Worm (Caenorhabditis elegans) whole organism, L2 larva: ENCODE measurements around the gene lgc-9.
"Not testable (repeated sequence)": the region's sequence is repeated elsewhere in the genome, so short reads cannot be mapped to it uniquely, and the experiment has no call there.

Experiments used
- C34F6.9 ChIP-seq: fragments of 150-350 bp; optimal IDR thresholded peaks from 2 replicates; lab custom pipeline; 2014; ENCODE audit warnings: missing biosample characterization, missing genetic modification characterization
- F13H6.1 ChIP-seq: sonication (generic microtip); optimal IDR thresholded peaks from 2 replicates; lab custom pipeline; 2016; ENCODE audit warnings: missing genetic modification characterization, missing compliant biosample characterization
- Y55F3AM.14 ChIP-seq: fragments of 200-800 bp; sonication (Bioruptor generic); optimal IDR thresholded peaks from 2 replicates; lab custom pipeline; 2018; ENCODE audit warnings: mild to moderate bottlenecking, missing genetic modification characterization, missing compliant biosample characterization
- ZK546.5 ChIP-seq: sonication (generic microtip); optimal IDR thresholded peaks from 2 replicates; lab custom pipeline; 2017; ENCODE audit warnings: missing biosample characterization, missing genetic modification characterization
- alr-1 ChIP-seq: fragments of 150-350 bp; optimal IDR thresholded peaks from 2 replicates; lab custom pipeline; 2014; ENCODE audit warnings: missing biosample characterization, missing genetic modification characterization
- aly-2 ChIP-seq: fragments of 150-350 bp; optimal IDR thresholded peaks from 2 replicates; lab custom pipeline; 2014; ENCODE audit warnings: missing biosample characterization, missing genetic modification characterization
- ama-1 ChIP-seq: fragments of 150-350 bp; optimal IDR thresholded peaks from 2 replicates; lab custom pipeline; 2018; ENCODE audit warnings: inconsistent platforms
- blmp-1 ChIP-seq: sonication (generic microtip); optimal IDR thresholded peaks from 2 replicates; lab custom pipeline; 2017; ENCODE audit warnings: missing genetic modification characterization, mild to moderate bottlenecking, missing compliant biosample characterization, antibody characterized with exemption, moderate library complexity; ENCODE audit not compliant: insufficient read depth
- ceh-16 ChIP-seq: fragments of 150-350 bp; optimal IDR thresholded peaks from 2 replicates; lab custom pipeline; 2014; ENCODE audit warnings: missing biosample characterization, missing genetic modification characterization
- ceh-82 ChIP-seq: fragments of 150-350 bp; optimal IDR thresholded peaks from 2 replicates; lab custom pipeline; 2014; ENCODE audit warnings: missing biosample characterization, missing genetic modification characterization
- crh-2 ChIP-seq: sonication (generic microtip); optimal IDR thresholded peaks from 2 replicates; lab custom pipeline; 2017; ENCODE audit warnings: missing biosample characterization, missing genetic modification characterization
- dmd-4 ChIP-seq: sonication (generic microtip); optimal IDR thresholded peaks from 2 replicates; lab custom pipeline; 2017; ENCODE audit warnings: missing biosample characterization, missing genetic modification characterization
- egl-27 ChIP-seq: sonication (generic microtip); optimal IDR thresholded peaks from 3 replicates; lab custom pipeline; 2017; ENCODE audit warnings: missing biosample characterization, missing genetic modification reagents, missing genetic modification characterization
- elt-1 ChIP-seq: fragments of 150-350 bp; optimal IDR thresholded peaks from 2 replicates; lab custom pipeline; 2014; ENCODE audit warnings: missing biosample characterization, missing genetic modification characterization
- elt-3 ChIP-seq: sonication (generic microtip); optimal IDR thresholded peaks from 2 replicates; lab custom pipeline; 2017; ENCODE audit warnings: missing biosample characterization, missing genetic modification characterization
- fos-1 ChIP-seq: fragments of 150-350 bp; optimal IDR thresholded peaks from 2 replicates; lab custom pipeline; 2014; ENCODE audit warnings: missing biosample characterization, missing genetic modification characterization
- gmeb-1 ChIP-seq: fragments of 150-350 bp; optimal IDR thresholded peaks from 2 replicates; lab custom pipeline; 2014; ENCODE audit warnings: missing biosample characterization, missing genetic modification characterization
- lin-11 ChIP-seq: fragments of 150-350 bp; sonication (generic microtip); optimal IDR thresholded peaks from 2 replicates; lab custom pipeline; 2014; ENCODE audit warnings: missing biosample characterization, missing genetic modification characterization, inconsistent platforms, mixed read lengths
- lin-13 ChIP-seq: fragments of 150-350 bp; optimal IDR thresholded peaks from 2 replicates; lab custom pipeline; 2014; ENCODE audit warnings: missing biosample characterization, missing genetic modification reagents, missing genetic modification characterization
- lin-39 ChIP-seq: fragments of 150-350 bp; optimal IDR thresholded peaks from 2 replicates; lab custom pipeline; 2014; ENCODE audit warnings: missing biosample characterization, missing genetic modification reagents, missing genetic modification characterization
- lsy-2 ChIP-seq, 2 experiments: fragments of 150-350 bp in 1 of 2; sonication (generic microtip) in 1 of 2; optimal IDR thresholded peaks; 2 replicates each; lab custom pipeline; 2014 to 2017; ENCODE audit warnings: missing biosample characterization in 2 of 2, missing genetic modification characterization in 2 of 2
- mab-5 ChIP-seq: fragments of 150-350 bp; optimal IDR thresholded peaks from 2 replicates; lab custom pipeline; 2014; ENCODE audit warnings: missing biosample characterization, missing genetic modification characterization
- mbf-1 ChIP-seq: sonication (generic microtip); optimal IDR thresholded peaks from 2 replicates; lab custom pipeline; 2017; ENCODE audit warnings: missing biosample characterization, missing genetic modification characterization
- nhr-10 ChIP-seq: sonication (generic microtip); optimal IDR thresholded peaks from 2 replicates; lab custom pipeline; 2017; ENCODE audit warnings: missing biosample characterization, missing genetic modification characterization
- nhr-11 ChIP-seq: fragments of 150-350 bp; optimal IDR thresholded peaks from 2 replicates; lab custom pipeline; 2014; ENCODE audit warnings: missing biosample characterization, missing genetic modification characterization
- nhr-12 ChIP-seq: fragments of 150-350 bp; optimal IDR thresholded peaks from 2 replicates; lab custom pipeline; 2014; ENCODE audit warnings: missing biosample characterization, missing genetic modification characterization
- nhr-21 ChIP-seq: fragments of 150-350 bp; optimal IDR thresholded peaks from 2 replicates; lab custom pipeline; 2014; ENCODE audit warnings: missing biosample characterization, missing genetic modification characterization
- nhr-237 ChIP-seq: fragments of 150-350 bp; optimal IDR thresholded peaks from 2 replicates; lab custom pipeline; 2014; ENCODE audit warnings: missing biosample characterization, missing genetic modification characterization
- nhr-25 ChIP-seq: fragments of 150-350 bp; sonication (generic microtip); optimal IDR thresholded peaks from 3 replicates; lab custom pipeline; 2014; ENCODE audit warnings: missing biosample characterization, missing genetic modification characterization
- nhr-6 ChIP-seq: fragments of 150-350 bp; optimal IDR thresholded peaks from 2 replicates; lab custom pipeline; 2014; ENCODE audit warnings: missing biosample characterization, missing genetic modification characterization
- nhr-77 ChIP-seq: fragments of 150-350 bp; optimal IDR thresholded peaks from 2 replicates; lab custom pipeline; 2014; ENCODE audit warnings: missing biosample characterization, missing genetic modification characterization
- peb-1 ChIP-seq: fragments of 150-350 bp; optimal IDR thresholded peaks from 2 replicates; lab custom pipeline; 2014; ENCODE audit warnings: missing biosample characterization, missing genetic modification characterization
- sem-4 ChIP-seq: fragments of 150-350 bp; optimal IDR thresholded peaks from 2 replicates; lab custom pipeline; 2014; ENCODE audit warnings: missing biosample characterization, missing genetic modification reagents, missing genetic modification characterization
- sma-3 ChIP-seq: sonication (generic microtip); optimal IDR thresholded peaks from 2 replicates; lab custom pipeline; 2016; ENCODE audit warnings: missing genetic modification reagents, missing genetic modification characterization, missing compliant biosample characterization
- sma-9 ChIP-seq, 2 experiments: fragments of 150-350 bp in 1 of 2; sonication (generic microtip) in 1 of 2; optimal IDR thresholded peaks; 2 replicates each; lab custom pipeline; 2014 to 2016; ENCODE audit warnings: missing genetic modification characterization in 2 of 2, mild to moderate bottlenecking in 1 of 2, missing biosample characterization in 1 of 2, missing compliant biosample characterization in 1 of 2, missing genetic modification reagents in 1 of 2, moderate library complexity in 1 of 2
- unc-39 ChIP-seq: fragments of 150-350 bp; optimal IDR thresholded peaks from 2 replicates; lab custom pipeline; 2014; ENCODE audit warnings: missing biosample characterization, missing genetic modification characterization
- unc-55 ChIP-seq: fragments of 150-350 bp; sonication (generic microtip); optimal IDR thresholded peaks from 3 replicates; lab custom pipeline; 2014; ENCODE audit warnings: missing biosample characterization, missing genetic modification reagents, missing genetic modification characterization
- unc-62 ChIP-seq: fragments of 150-350 bp; optimal IDR thresholded peaks from 2 replicates; lab custom pipeline; 2014; ENCODE audit warnings: missing biosample characterization, missing genetic modification reagents, missing genetic modification characterization
- zag-1 ChIP-seq: fragments of 150-350 bp; optimal IDR thresholded peaks from 2 replicates; lab custom pipeline; 2014; ENCODE audit warnings: missing biosample characterization, missing genetic modification characterization
- ztf-1 ChIP-seq: fragments of 200-800 bp; sonication (Bioruptor generic); conservative IDR thresholded peaks from 2 replicates; pipeline ENCODE4 v1.3.6; 2022; ENCODE audit warnings: missing genetic modification characterization, missing compliant biosample characterization
- ztf-11 ChIP-seq: sonication (generic microtip); optimal IDR thresholded peaks from 2 replicates; lab custom pipeline; 2017; ENCODE audit warnings: missing biosample characterization, missing genetic modification characterization
- ztf-4 ChIP-seq: fragments of 150-350 bp; optimal IDR thresholded peaks from 2 replicates; lab custom pipeline; 2014; ENCODE audit warnings: missing biosample characterization, missing genetic modification characterization

The lgc-9 gene

DNA sequence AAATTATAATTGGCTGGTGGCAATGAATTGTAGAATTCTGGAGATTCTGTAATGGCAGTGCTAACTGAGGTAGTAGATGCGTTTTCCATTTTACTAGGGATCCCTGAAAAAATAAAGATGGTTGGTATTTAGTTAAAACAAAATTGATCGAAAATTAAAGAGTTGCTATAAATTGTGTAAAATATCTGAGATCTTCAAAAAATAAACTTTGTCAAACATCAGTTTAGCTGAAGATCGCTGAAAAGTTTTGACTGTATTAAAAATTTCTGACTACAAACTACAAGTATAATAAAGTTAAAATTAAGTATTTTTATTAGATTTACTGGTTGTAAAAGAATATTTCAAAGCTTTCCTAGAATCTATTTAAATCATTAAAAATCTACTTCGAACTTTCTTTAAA lies 25.5 kb upstream of the lgc-9 start, which contains the start of gene B0546.5:
Gene B0546.5, minus strand, starts transcription at position 101 of the 400 bp plus-strand sequence.
- TF ChIP-seq nhr-25, fos-1, dmd-4 (tag; lab: Kevin White, UChicago): not testable (repeated sequence)

DNA sequence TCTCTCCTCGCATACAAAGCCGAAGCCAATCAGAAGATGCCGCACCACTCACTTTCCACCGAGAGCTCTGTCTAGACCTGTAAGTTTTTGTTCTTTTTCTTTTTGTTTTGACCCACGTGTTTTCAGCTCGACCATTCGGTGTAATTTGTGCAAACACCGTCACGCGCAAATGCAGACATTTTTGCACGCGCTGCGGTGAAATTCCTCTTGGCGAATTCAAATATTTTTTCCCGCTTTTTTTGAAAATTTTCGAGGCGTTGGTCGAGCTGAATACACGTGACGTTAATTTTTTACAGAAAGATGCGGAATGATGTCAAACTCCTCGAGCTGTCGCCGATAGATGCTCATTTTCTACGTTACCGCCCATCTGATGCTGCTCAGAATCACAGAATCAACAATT lies 21.4 kb upstream of the lgc-9 start, which contains the start of gene C04C3.4:
Gene C04C3.4, plus strand, starts transcription at position 301 of the 400 bp plus-strand sequence.
- not testable (repeated sequence) for TF ChIP-seq nhr-11 (tag; lab: Kevin White, UChicago); ama-1 (lab: Kevin White, UChicago); nhr-6

DNA sequence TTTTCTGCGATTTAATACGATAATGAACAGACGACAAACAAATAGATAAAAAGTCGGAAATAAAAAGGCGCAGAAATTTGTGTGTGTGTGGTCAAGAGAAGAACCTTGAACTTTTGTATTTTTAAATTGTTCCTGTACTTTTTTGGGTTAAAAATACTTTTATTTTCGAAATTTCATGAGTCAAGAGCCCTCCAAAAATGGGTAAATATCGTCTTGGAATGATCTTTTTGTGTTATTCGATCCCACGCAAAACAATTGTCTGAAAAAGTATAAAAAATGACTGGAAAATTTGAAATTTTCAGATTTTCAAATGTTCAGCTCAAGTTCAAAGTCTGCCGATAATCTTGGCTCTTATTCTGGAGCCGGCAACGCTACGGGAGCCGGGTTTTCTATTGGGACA lies 19.9 kb upstream of the lgc-9 start, which contains the start of gene C04C3.14:
Gene C04C3.14, plus strand, starts transcription at position 301 of the 400 bp plus-strand sequence.
- no peak for TF ChIP-seq blmp-1 (tag; lab: Kevin White, UChicago)
- no peak for TF ChIP-seq unc-39 (tag; lab: Kevin White, UChicago)
- TF ChIP-seq lin-13 (GFP tag; lab: Kevin White, UChicago), result no peak
- no peak for TF ChIP-seq nhr-21 (tag; lab: Kevin White, UChicago)

DNA sequence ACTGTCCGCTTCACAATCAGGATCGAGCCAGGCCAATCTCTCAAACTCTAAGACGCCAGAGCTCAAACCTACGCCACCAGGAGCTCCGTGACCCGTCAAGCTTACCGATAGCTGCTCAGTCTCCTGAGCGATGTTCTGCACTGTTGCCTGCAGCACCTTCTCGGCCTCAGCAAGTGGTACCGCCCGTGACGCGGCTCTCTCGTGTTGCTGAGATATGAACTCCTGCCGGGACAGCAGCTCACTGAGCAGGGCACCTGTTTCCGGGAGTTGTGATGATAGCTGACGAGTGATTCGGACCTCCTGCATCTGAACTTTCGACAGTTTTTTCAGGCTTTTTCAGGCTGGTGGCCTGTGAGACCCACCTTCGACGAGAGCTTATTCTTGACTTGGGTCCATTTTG lies 17.4 kb upstream of the lgc-9 start:
- TF ChIP-seq gmeb-1 (tag; lab: Kevin White, UChicago) (no peak), ZK546.5 (tag; lab: Kevin White, UChicago) (no peak)

DNA sequence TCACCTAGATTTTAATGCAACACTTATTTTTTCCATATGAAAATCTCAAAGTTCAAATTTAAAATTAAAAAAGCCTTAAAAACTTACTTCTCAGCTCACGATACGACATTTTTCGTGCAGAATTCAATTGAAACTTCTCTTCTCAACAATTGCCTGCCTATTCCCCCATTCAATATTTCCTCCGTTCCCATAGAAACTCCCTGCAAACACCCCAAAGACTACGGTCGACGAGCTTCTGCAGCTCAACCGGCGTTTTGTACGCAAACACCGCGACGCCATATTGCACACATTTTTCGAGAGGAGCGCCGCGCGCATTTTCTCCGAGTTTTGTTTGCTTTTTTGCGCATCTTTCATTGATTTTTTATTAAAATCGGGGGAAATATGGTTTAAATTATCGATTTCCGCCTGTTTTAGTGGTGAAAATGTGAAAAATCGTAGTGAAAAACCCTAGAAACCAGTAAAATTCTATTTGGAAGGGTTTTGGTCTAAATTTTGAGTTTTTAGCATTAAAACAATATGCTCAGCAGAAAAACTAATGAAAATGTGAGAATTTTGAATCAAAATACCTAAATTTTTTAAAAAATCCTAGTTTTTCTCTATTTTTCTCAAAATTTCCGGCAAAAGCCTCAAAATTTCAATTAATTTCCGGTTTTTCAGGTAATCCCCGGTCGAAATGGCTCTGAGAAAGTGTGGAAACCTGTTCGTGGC lies 16.3 kb upstream of the lgc-9 start, which contains the start of the genes dyf-3 and pdhb-1:
Gene dyf-3, minus strand, starts transcription at position 217 of the 708 bp plus-strand sequence.
Gene pdhb-1, plus strand, starts transcription at position 658 of the 708 bp plus-strand sequence.
- TF ChIP-seq gmeb-1 (tag; lab: Kevin White, UChicago) (peak; percentile 9), Y55F3AM.14 (no peak), C34F6.9 (no peak), nhr-11 (tag; lab: Kevin White, UChicago) (no peak), crh-2 (tag; lab: Kevin White, UChicago) (no peak), lin-13 (GFP tag; lab: Kevin White, UChicago) (no peak), lin-39 (tag; lab: Kevin White, UChicago) (no peak), dmd-4 (tag; lab: Kevin White, UChicago) (no peak), ceh-16 (tag; lab: Kevin White, UChicago) (no peak), ZK546.5 (tag; lab: Kevin White, UChicago) (no peak), unc-39 (tag; lab: Kevin White, UChicago) (no peak), sma-9 (GFP tag; optimal IDR thresholded peaks at IDR 0.05; lab: Kevin White, UChicago) (no peak), sma-9 (tag; optimal IDR thresholded peaks at IDR 0.05; lab: Kevin White, UChicago) (no peak), mbf-1 (tag; lab: Kevin White, UChicago) (no peak), blmp-1 (tag; lab: Kevin White, UChicago) (no peak), ztf-11 (no peak), elt-1 (tag; lab: Kevin White, UChicago) (no peak), nhr-25 (tag; lab: Kevin White, UChicago) (no peak), sma-3 (GFP tag; lab: Kevin White, UChicago) (no peak), nhr-77 (tag; lab: Kevin White, UChicago) (no peak), unc-62 (GFP tag; lab: Kevin White, UChicago) (no peak), fos-1 (tag; lab: Kevin White, UChicago) (no peak), unc-55 (GFP tag; lab: Kevin White, UChicago) (peak; percentile 46), elt-3 (tag; lab: Kevin White, UChicago) (no peak), mab-5 (tag; lab: Kevin White, UChicago) (no peak), F13H6.1 (tag; lab: Kevin White, UChicago) (peak; percentile 20), peb-1 (tag; lab: Kevin White, UChicago) (no peak), nhr-10 (tag; lab: Kevin White, UChicago) (no peak), egl-27 (tag; lab: Kevin White, UChicago) (no peak), nhr-12 (tag; lab: Kevin White, UChicago) (no peak), lsy-2 (tag; optimal IDR thresholded peaks at IDR 0.05; lab: Kevin White, UChicago) (peak; percentile 78 to 95), aly-2 (tag; lab: Kevin White, UChicago) (no peak), ztf-4 (no peak), ceh-82 (no peak), ztf-1 (no peak), sem-4 (tag; lab: Kevin White, UChicago) (no peak), alr-1 (tag; lab: Kevin White, UChicago) (no peak), nhr-6 (no peak), nhr-237 (tag; lab: Kevin White, UChicago) (no peak), ama-1 (lab: Kevin White, UChicago) (no peak), lin-11 (tag; lab: Kevin White, UChicago) (peak; percentile 24), zag-1 (tag; lab: Kevin White, UChicago) (no peak)
